Worm (Caenorhabditis elegans) whole organism, mixed stage, embryonic: ENCODE results near the gene R07E3.7.

Experiments used
- M03D4.4 ChIP-seq: sonication (generic microtip); optimal IDR thresholded peaks from 2 replicates; lab custom pipeline; 2017; ENCODE audit warnings: mild to moderate bottlenecking, missing genetic modification characterization, missing compliant biosample characterization
- bed-3 ChIP-seq: fragments of 200-800 bp; sonication (Bioruptor generic); optimal IDR thresholded peaks from 3 replicates; lab custom pipeline; 2018; ENCODE audit warnings: mild to moderate bottlenecking, missing genetic modification characterization, moderate library complexity, missing compliant biosample characterization
- blmp-1 ChIP-seq: fragments of 150-350 bp; optimal IDR thresholded peaks from 2 replicates; lab custom pipeline; 2014; ENCODE audit warnings: missing biosample characterization, missing genetic modification characterization
- ceh-39 ChIP-seq: fragments of 150-350 bp; optimal IDR thresholded peaks from 2 replicates; lab custom pipeline; 2014; ENCODE audit warnings: missing biosample characterization, missing genetic modification characterization
- ceh-83 ChIP-seq: fragments of 200-800 bp; sonication (Bioruptor generic); optimal IDR thresholded peaks from 2 replicates; lab custom pipeline; 2018; ENCODE audit warnings: mild to moderate bottlenecking, missing genetic modification characterization, missing compliant biosample characterization
- ces-1 ChIP-seq: fragments of 150-350 bp; optimal IDR thresholded peaks from 2 replicates; lab custom pipeline; 2014; ENCODE audit warnings: missing biosample characterization, missing genetic modification reagents, missing genetic modification characterization
- cnd-1 ChIP-seq: fragments of 200-800 bp; sonication (Bioruptor generic); optimal IDR thresholded peaks from 2 replicates; lab custom pipeline; 2018; ENCODE audit warnings: mild to moderate bottlenecking, missing genetic modification characterization, missing compliant biosample characterization
- drap-1 ChIP-seq: fragments of 200-800 bp; sonication (Bioruptor generic); optimal IDR thresholded peaks from 3 replicates; lab custom pipeline; 2018; ENCODE audit warnings: mild to moderate bottlenecking, missing genetic modification characterization, missing compliant biosample characterization
- elt-1 ChIP-seq: sonication (generic microtip); optimal IDR thresholded peaks from 2 replicates; lab custom pipeline; 2017; ENCODE audit warnings: missing genetic modification characterization, mild to moderate bottlenecking, missing compliant biosample characterization, antibody characterized with exemption, moderate library complexity, borderline replicate concordance; ENCODE audit not compliant: insufficient read depth
- elt-3 ChIP-seq: fragments of 150-350 bp; optimal IDR thresholded peaks from 2 replicates; lab custom pipeline; 2014; ENCODE audit warnings: missing biosample characterization, missing genetic modification characterization
- flh-1 ChIP-seq: fragments of 200-800 bp; sonication (Bioruptor generic); optimal IDR thresholded peaks from 2 replicates; lab custom pipeline; 2018; ENCODE audit warnings: mild to moderate bottlenecking, missing genetic modification characterization, moderate library complexity, missing compliant biosample characterization
- ham-2 ChIP-seq: fragments of 200-800 bp; sonication (Bioruptor generic); optimal IDR thresholded peaks from 2 replicates; lab custom pipeline; 2018; ENCODE audit warnings: mild to moderate bottlenecking, missing genetic modification characterization, missing compliant biosample characterization
- hlh-1 ChIP-seq: fragments of 150-350 bp; optimal IDR thresholded peaks from 2 replicates; lab custom pipeline; 2014; ENCODE audit warnings: missing biosample characterization, missing genetic modification reagents, missing genetic modification characterization
- lin-32 ChIP-seq: fragments of 200-800 bp; sonication (Bioruptor generic); optimal IDR thresholded peaks from 2 replicates; lab custom pipeline; 2018; ENCODE audit warnings: mild to moderate bottlenecking, missing genetic modification characterization, missing compliant biosample characterization
- lsy-2 ChIP-seq: fragments of 150-350 bp; optimal IDR thresholded peaks from 2 replicates; lab custom pipeline; 2014; ENCODE audit warnings: missing biosample characterization, missing genetic modification characterization
- mab-5 ChIP-seq: fragments of 150-350 bp; optimal IDR thresholded peaks from 2 replicates; lab custom pipeline; 2014; ENCODE audit warnings: missing biosample characterization, missing genetic modification characterization
- mep-1 ChIP-seq: fragments of 150-350 bp; optimal IDR thresholded peaks from 2 replicates; lab custom pipeline; 2017; ENCODE audit warnings: missing biosample characterization, missing genetic modification reagents, missing genetic modification characterization, inconsistent platforms
- nhr-12 ChIP-seq: fragments of 150-350 bp; optimal IDR thresholded peaks from 2 replicates; lab custom pipeline; 2014; ENCODE audit warnings: missing biosample characterization, missing genetic modification characterization
- nhr-2 ChIP-seq: fragments of 150-350 bp; optimal IDR thresholded peaks from 2 replicates; lab custom pipeline; 2014; ENCODE audit warnings: missing biosample characterization, missing genetic modification characterization
- nhr-28 ChIP-seq: fragments of 150-350 bp; optimal IDR thresholded peaks from 2 replicates; lab custom pipeline; 2014; ENCODE audit warnings: missing biosample characterization, missing genetic modification characterization
- nhr-76 ChIP-seq: sonication (generic microtip); optimal IDR thresholded peaks from 2 replicates; lab custom pipeline; 2017; ENCODE audit warnings: missing biosample characterization, missing genetic modification characterization
- pha-4 ChIP-seq: fragments of 150-350 bp; optimal IDR thresholded peaks from 2 replicates; lab custom pipeline; 2018; ENCODE audit warnings: missing biosample characterization, missing genetic modification reagents, missing genetic modification characterization
- sem-2 ChIP-seq: fragments of 200-800 bp; sonication (Bioruptor generic); optimal IDR thresholded peaks from 2 replicates; lab custom pipeline; 2018; ENCODE audit warnings: mild to moderate bottlenecking, missing genetic modification characterization, missing compliant biosample characterization
- sptf-1 ChIP-seq: sonication (generic microtip); optimal IDR thresholded peaks from 2 replicates; lab custom pipeline; 2017; ENCODE audit warnings: mild to moderate bottlenecking, missing genetic modification characterization, moderate library complexity, missing compliant biosample characterization
- tbx-8 ChIP-seq: fragments of 200-800 bp; sonication (Bioruptor generic); optimal IDR thresholded peaks from 2 replicates; lab custom pipeline; 2018; ENCODE audit warnings: mild to moderate bottlenecking, missing genetic modification characterization, moderate library complexity, missing compliant biosample characterization
- unc-39 ChIP-seq: fragments of 150-350 bp; optimal IDR thresholded peaks from 2 replicates; lab custom pipeline; 2014; ENCODE audit warnings: missing biosample characterization, missing genetic modification characterization
- unc-62 ChIP-seq: fragments of 150-350 bp; optimal IDR thresholded peaks from 2 replicates; lab custom pipeline; 2014; ENCODE audit warnings: missing biosample characterization, missing genetic modification reagents, missing genetic modification characterization
- zip-8 ChIP-seq: fragments of 150-350 bp; optimal IDR thresholded peaks from 2 replicates; lab custom pipeline; 2014; ENCODE audit warnings: missing biosample characterization, missing genetic modification characterization
- ztf-11 ChIP-seq: fragments of 150-350 bp; optimal IDR thresholded peaks from 2 replicates; lab custom pipeline; 2014; ENCODE audit warnings: missing biosample characterization, missing genetic modification characterization

The R07E3.7 gene

ce11 chrX:10338100-10338499, 17.4 kb downstream of the R07E3.7 start, which contains the start of gene cut-5:
cut-5 (minus strand) TSS chrX:10338200.
- TF ChIP-seq tbx-8 (no peak), mep-1 (tag; lab: Kevin White, UChicago) (no peak), cnd-1 (tag; lab: Kevin White, UChicago) (no peak), hlh-1 (no peak), lsy-2 (tag; lab: Kevin White, UChicago) (no peak), M03D4.4 (tag; lab: Kevin White, UChicago) (no peak), nhr-2 (no peak), zip-8 (tag; lab: Kevin White, UChicago) (no peak), pha-4 (no peak), mab-5 (no peak), blmp-1 (tag; lab: Kevin White, UChicago) (no peak), flh-1 (GFP tag; lab: Kevin White, UChicago) (no peak), drap-1 (GFP tag; lab: Kevin White, UChicago) (no peak), bed-3 (no peak), ztf-11 (tag; lab: Kevin White, UChicago) (no peak)

- TF ChIP-seq flh-1 (GFP tag; lab: Kevin White, UChicago), result no peak
- TF ChIP-seq sptf-1 (tag; lab: Kevin White, UChicago), result peak; percentile 62
Measured at ce11 chrX:10336592-10336991, 19.0 kb downstream of the R07E3.7 start.

ce11 chrX:10336138-10336537, 19.4 kb downstream of the R07E3.7 start, which contains the start of gene idpa-3:
idpa-3 (plus strand) TSS chrX:10336438.
- TF ChIP-seq ham-2 (GFP tag; lab: Kevin White, UChicago) (no peak), cnd-1 (tag; lab: Kevin White, UChicago) (no peak), lin-32 (no peak), ztf-11 (tag; lab: Kevin White, UChicago) (no peak), nhr-76 (no peak), elt-3 (tag; lab: Kevin White, UChicago) (no peak), zip-8 (tag; lab: Kevin White, UChicago) (no peak), unc-39 (tag; lab: Kevin White, UChicago) (no peak), ceh-39 (no peak), pha-4 (no peak), ceh-83 (GFP tag; lab: Kevin White, UChicago) (no peak), sem-2 (GFP tag; lab: Kevin White, UChicago) (no peak), nhr-28 (tag; lab: Kevin White, UChicago) (no peak), lsy-2 (tag; lab: Kevin White, UChicago) (no peak), unc-62 (no peak), bed-3 (no peak), mep-1 (tag; lab: Kevin White, UChicago) (no peak), nhr-2 (no peak)

ce11 chrX:10333301-10333854, 22.2 kb downstream of the R07E3.7 start, which contains the start of gene R07E3.4:
R07E3.4 (minus strand) TSS chrX:10333351.
- TF ChIP-seq hlh-1 (peak; percentile 2), flh-1 (GFP tag; lab: Kevin White, UChicago) (no peak)

DNA sequence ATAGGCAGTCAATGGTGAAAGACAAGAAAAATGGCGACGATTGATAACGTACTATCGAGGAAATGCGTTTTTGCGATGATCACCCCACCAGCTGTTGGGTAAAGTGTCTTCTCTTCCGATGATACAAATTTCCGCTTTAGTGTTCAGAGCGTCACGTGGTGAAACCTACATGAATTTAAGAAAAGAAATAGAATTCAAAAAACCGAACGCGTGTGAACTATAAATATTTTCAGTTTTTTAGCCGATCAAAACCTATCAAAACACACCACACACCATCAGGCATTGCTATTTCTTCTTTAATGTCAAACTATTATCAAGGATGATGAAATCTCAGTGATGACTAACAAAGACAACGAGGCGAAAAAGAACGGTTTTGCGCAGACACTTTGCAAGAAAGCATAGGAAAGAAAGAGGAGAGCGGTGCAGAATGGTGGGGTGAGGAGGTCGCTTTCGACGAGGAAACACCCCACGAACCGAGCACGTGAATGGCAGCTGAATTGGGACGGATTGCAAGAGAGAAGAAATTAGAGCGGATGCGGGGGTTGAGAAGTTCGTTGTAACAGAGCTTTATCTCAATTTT, 23.4 kb downstream of the R07E3.7 start:
- TF ChIP-seq pha-4 (no peak), elt-1 (no peak), bed-3 (no peak), nhr-12 (tag; lab: Kevin White, UChicago) (no peak), unc-39 (tag; lab: Kevin White, UChicago) (no peak), unc-62 (peak; percentile 32), hlh-1 (no peak), ces-1 (GFP tag; lab: Kevin White, UChicago) (peak; percentile 39), drap-1 (GFP tag; lab: Kevin White, UChicago) (no peak)
